Worm (Caenorhabditis elegans) whole organism, early embryonic: ENCODE measurements around the gene F46F5.15.

Source experiments
- B0310.2 ChIP-seq: sonication (generic microtip); optimal IDR thresholded peaks from 2 replicates; lab custom pipeline; 2016; ENCODE audit warnings: mild to moderate bottlenecking, missing genetic modification characterization, missing compliant biosample characterization
- F13C5.2 ChIP-seq: sonication (generic microtip); optimal IDR thresholded peaks from 2 replicates; lab custom pipeline; 2017; ENCODE audit warnings: mild to moderate bottlenecking, missing genetic modification characterization, inconsistent platforms, missing compliant biosample characterization
- aly-1 ChIP-seq: sonication (generic microtip); optimal IDR thresholded peaks from 2 replicates; lab custom pipeline; 2016; ENCODE audit warnings: missing genetic modification characterization, missing compliant biosample characterization
- ama-1 ChIP-seq: fragments of 150-350 bp; optimal IDR thresholded peaks from 2 replicates; lab custom pipeline; 2014
- ceh-13 ChIP-seq: fragments of 200-800 bp; sonication (Bioruptor generic); optimal IDR thresholded peaks from 2 replicates; lab custom pipeline; 2018; ENCODE audit warnings: mild to moderate bottlenecking, missing genetic modification characterization, missing compliant biosample characterization
- ceh-36 ChIP-seq: sonication (generic microtip); optimal IDR thresholded peaks from 2 replicates; lab custom pipeline; 2016; ENCODE audit warnings: missing genetic modification characterization, inconsistent platforms, missing compliant biosample characterization
- ets-7 ChIP-seq: sonication (generic microtip); optimal IDR thresholded peaks from 2 replicates; lab custom pipeline; 2016; ENCODE audit warnings: missing genotype, missing genetic modification characterization, missing compliant biosample characterization
- flt-1 ChIP-seq: fragments of 200-800 bp; sonication (Bioruptor generic); IDR thresholded peaks from 2 replicates; pipeline ENCODE4 v1.3.6; 2022; ENCODE audit warnings: missing genetic modification characterization, missing compliant biosample characterization
- hmbx-1 ChIP-seq: sonication (generic microtip); optimal IDR thresholded peaks from 2 replicates; lab custom pipeline; 2016; ENCODE audit warnings: mild to moderate bottlenecking, missing genetic modification characterization, missing compliant biosample characterization
- hmg-4 ChIP-seq: fragments of 200-800 bp; sonication (Bioruptor generic); optimal IDR thresholded peaks from 2 replicates; lab custom pipeline; 2018; ENCODE audit warnings: mild to moderate bottlenecking, missing genetic modification characterization, missing compliant biosample characterization
- hnd-1 ChIP-seq: sonication (generic microtip); optimal IDR thresholded peaks from 2 replicates; lab custom pipeline; 2016; ENCODE audit warnings: missing genetic modification characterization, missing compliant biosample characterization
- pes-1 ChIP-seq: fragments of 200-800 bp; sonication (Bioruptor generic); IDR thresholded peaks from 2 replicates; pipeline ENCODE4 v1.3.6; 2022; ENCODE audit warnings: missing genetic modification reagents, missing genetic modification characterization, missing compliant biosample characterization
- scrt-1 ChIP-seq: fragments of 200-800 bp; sonication (Bioruptor generic); IDR thresholded peaks from 2 replicates; pipeline ENCODE4 v1.3.6; 2022; ENCODE audit warnings: missing genetic modification characterization, missing compliant biosample characterization
- sea-1 ChIP-seq: fragments of 200-800 bp; sonication (Bioruptor generic); conservative IDR thresholded peaks from 2 replicates; pipeline ENCODE4 v1.3.6; 2022; ENCODE audit warnings: missing genetic modification characterization, missing compliant biosample characterization
- tbx-11 ChIP-seq: fragments of 200-800 bp; sonication (Bioruptor generic); IDR thresholded peaks from 2 replicates; pipeline ENCODE4 v1.3.6; 2022; ENCODE audit warnings: missing genetic modification characterization, missing compliant biosample characterization
- tbx-37 ChIP-seq: fragments of 200-800 bp; sonication (Bioruptor generic); conservative IDR thresholded peaks from 2 replicates; pipeline ENCODE4 v1.3.6; 2022; ENCODE audit warnings: missing genetic modification reagents, missing genetic modification characterization, missing compliant biosample characterization
- tra-4 ChIP-seq: sonication (generic microtip); optimal IDR thresholded peaks from 2 replicates; lab custom pipeline; 2017; ENCODE audit warnings: missing genetic modification characterization, missing compliant biosample characterization

The F46F5.15 gene

ce11 chrII:788139-788538, at the start of gene F46F5.15:
Gene F46F5.15, plus strand, starts transcription at chrII:788439.
- TF ChIP-seq scrt-1 (GFP tag; lab: Robert Waterston, UW) (no peak), ceh-36 (tag; lab: Kevin White, UChicago) (no peak), aly-1 (tag; lab: Kevin White, UChicago) (no peak), ets-7 (tag; lab: Kevin White, UChicago) (no peak), ceh-13 (GFP tag; lab: Kevin White, UChicago) (no peak), hnd-1 (tag; lab: Kevin White, UChicago) (no peak), F13C5.2 (tag; lab: Kevin White, UChicago) (no peak), tbx-11 (GFP tag; lab: Robert Waterston, UW) (no peak), ama-1 (no peak), hmbx-1 (no peak)

- TF ChIP-seq tbx-37 (GFP tag; lab: Robert Waterston, UW) (no peak), sea-1 (GFP tag; lab: Robert Waterston, UW) (no peak), ceh-36 (tag; lab: Kevin White, UChicago) (no peak), hnd-1 (tag; lab: Kevin White, UChicago) (no peak), hmbx-1 (no peak), ets-7 (tag; lab: Kevin White, UChicago) (no peak), scrt-1 (GFP tag; lab: Robert Waterston, UW) (no peak), hmg-4 (GFP tag; lab: Kevin White, UChicago) (no peak), flt-1 (GFP tag; lab: Robert Waterston, UW) (no peak), ceh-13 (GFP tag; lab: Kevin White, UChicago) (no peak), ama-1 (no peak), tbx-11 (GFP tag; lab: Robert Waterston, UW) (no peak), tra-4 (tag; lab: Kevin White, UChicago) (no peak), aly-1 (tag; lab: Kevin White, UChicago) (no peak), pes-1 (GFP tag; lab: Robert Waterston, UW) (no peak), F13C5.2 (tag; lab: Kevin White, UChicago) (no peak), B0310.2 (no peak)
These were observed 47.4 kb upstream of the F46F5.15 start, which contains the start of gene fbxc-48 for ce11 chrII:740808-741207. Gene fbxc-48, minus strand, starts transcription at chrII:740908.

- TF ChIP-seq aly-1 (tag; lab: Kevin White, UChicago) (no peak), tbx-37 (GFP tag; lab: Robert Waterston, UW) (no peak), sea-1 (GFP tag; lab: Robert Waterston, UW) (no peak), scrt-1 (GFP tag; lab: Robert Waterston, UW) (no peak), B0310.2 (no peak), ama-1 (no peak), flt-1 (GFP tag; lab: Robert Waterston, UW) (no peak), tbx-11 (GFP tag; lab: Robert Waterston, UW) (no peak), ceh-13 (GFP tag; lab: Kevin White, UChicago) (no peak), hnd-1 (tag; lab: Kevin White, UChicago) (no peak), ceh-36 (tag; lab: Kevin White, UChicago) (no peak), tra-4 (tag; lab: Kevin White, UChicago) (no peak), hmg-4 (GFP tag; lab: Kevin White, UChicago) (no peak), pes-1 (GFP tag; lab: Robert Waterston, UW) (no peak), ets-7 (tag; lab: Kevin White, UChicago) (no peak), F13C5.2 (tag; lab: Kevin White, UChicago) (no peak)
These were observed 38.1 kb upstream of the F46F5.15 start, which contains the start of gene snt-6 for ce11 chrII:750155-750554. Gene snt-6, minus strand, starts transcription at chrII:750212.

- TF ChIP-seq ceh-36 (tag; lab: Kevin White, UChicago) (no peak), F13C5.2 (tag; lab: Kevin White, UChicago) (no peak), tbx-11 (GFP tag; lab: Robert Waterston, UW) (no peak), flt-1 (GFP tag; lab: Robert Waterston, UW) (no peak), hmg-4 (GFP tag; lab: Kevin White, UChicago) (no peak), hnd-1 (tag; lab: Kevin White, UChicago) (no peak), tra-4 (tag; lab: Kevin White, UChicago) (no peak), B0310.2 (no peak), scrt-1 (GFP tag; lab: Robert Waterston, UW) (no peak), hmbx-1 (no peak), sea-1 (GFP tag; lab: Robert Waterston, UW) (no peak), ama-1 (no peak), pes-1 (GFP tag; lab: Robert Waterston, UW) (no peak)
These were observed 36.4 kb upstream of the F46F5.15 start for ce11 chrII:751850-752249.

- TF ChIP-seq aly-1 (tag; lab: Kevin White, UChicago) (no peak), tbx-37 (GFP tag; lab: Robert Waterston, UW) (no peak), F13C5.2 (tag; lab: Kevin White, UChicago) (no peak), sea-1 (GFP tag; lab: Robert Waterston, UW) (no peak), ets-7 (tag; lab: Kevin White, UChicago) (no peak), scrt-1 (GFP tag; lab: Robert Waterston, UW) (no peak), B0310.2 (no peak), pes-1 (GFP tag; lab: Robert Waterston, UW) (no peak), ceh-36 (tag; lab: Kevin White, UChicago) (no peak), ceh-13 (GFP tag; lab: Kevin White, UChicago) (no peak), flt-1 (GFP tag; lab: Robert Waterston, UW) (no peak), hnd-1 (tag; lab: Kevin White, UChicago) (no peak), tra-4 (tag; lab: Kevin White, UChicago) (no peak), tbx-11 (GFP tag; lab: Robert Waterston, UW) (no peak)
These were observed 34.8 kb upstream of the F46F5.15 start for ce11 chrII:753469-753868.

- TF ChIP-seq scrt-1 (GFP tag; lab: Robert Waterston, UW) = no peak
- no peak for TF ChIP-seq tbx-37 (GFP tag; lab: Robert Waterston, UW)
- TF ChIP-seq sea-1 (GFP tag; lab: Robert Waterston, UW) = no peak
- no peak for TF ChIP-seq ama-1
- no peak for TF ChIP-seq hmg-4 (GFP tag; lab: Kevin White, UChicago)
- no peak for TF ChIP-seq B0310.2
- TF ChIP-seq flt-1 (GFP tag; lab: Robert Waterston, UW) = no peak
- no peak for TF ChIP-seq hnd-1 (tag; lab: Kevin White, UChicago)
These were observed 33.3 kb upstream of the F46F5.15 start for ce11 chrII:754971-755370.
